Worm (Caenorhabditis elegans): ENCODE results near the gene thn-4.

DNA sequence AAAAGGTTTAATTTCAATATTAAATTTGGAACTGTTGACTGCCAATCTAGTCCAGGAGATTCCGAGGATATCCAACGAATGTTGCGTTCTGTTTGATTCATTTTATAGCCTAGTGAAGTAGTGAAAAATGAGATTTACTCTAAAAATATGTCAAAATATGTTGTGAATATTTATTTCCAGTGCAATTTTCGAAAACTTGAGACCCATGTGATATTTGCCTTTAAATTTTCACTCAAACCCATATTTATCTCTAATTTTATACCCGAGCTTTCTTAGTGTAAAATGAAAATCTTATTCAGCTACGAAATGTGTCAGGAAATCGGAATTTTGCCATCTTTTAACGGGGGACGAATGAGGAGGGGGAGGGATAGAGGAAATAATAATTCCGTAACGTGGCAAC is 38.6 kb upstream of the thn-4 start, which contains the start of gene F09C6.16:
- TF ChIP-seq ama-1 (optimal IDR thresholded peaks at IDR 0.05) = no peak
- TF ChIP-seq nhr-10 (tag; optimal IDR thresholded peaks at IDR 0.05) = no peak
- no peak for TF ChIP-seq lin-13 (GFP tag; optimal IDR thresholded peaks at IDR 0.05)
- no peak for TF ChIP-seq lin-39 (tag; optimal IDR thresholded peaks at IDR 0.05)
- TF ChIP-seq nhr-11 (tag; optimal IDR thresholded peaks at IDR 0.05) = no peak
- TF ChIP-seq gmeb-1 (tag; optimal IDR thresholded peaks at IDR 0.05) = no peak
- TF ChIP-seq lsy-2 (tag; optimal IDR thresholded peaks at IDR 0.05) = no peak
